Fruit fly (Drosophila melanogaster) whole organism, embryonic: ENCODE data around the gene RpS26.

Source experiments
- Awh ChIP-seq: fragments of 200-800 bp; sonication (Bioruptor generic); IDR thresholded peaks from 2 replicates; pipeline ENCODE4, ENCODE4 v1.3.6; 2022; ENCODE audit warnings: missing biosample characterization, missing genetic modification characterization
- CG15514 ChIP-seq: fragments of 200-800 bp; sonication (Bioruptor generic); optimal IDR thresholded peaks from 3 replicates; lab custom pipeline; 2017; ENCODE audit warnings: missing biosample characterization, missing genetic modification characterization, mild to moderate bottlenecking, moderate library complexity, missing genetic modification reagents
- CG18619 ChIP-seq: fragments of 200-800 bp; sonication (Bioruptor generic); optimal IDR thresholded peaks from 3 replicates; lab custom pipeline; 2017; ENCODE audit warnings: missing biosample characterization, mild to moderate bottlenecking, missing genetic modification characterization
- Taf1 ChIP-seq: fragments of 200-800 bp; sonication (Bioruptor generic); IDR thresholded peaks from 2 replicates; pipeline ENCODE4 v1.3.6; 2022; ENCODE audit warnings: missing biosample characterization, missing genetic modification characterization
- grn ChIP-seq: fragments of 200-800 bp; sonication (Bioruptor generic); optimal IDR thresholded peaks from 3 replicates; lab custom pipeline; 2017; ENCODE audit warnings: missing biosample characterization, missing genetic modification characterization

dm6 chr2L:18468607-18469015 is 25.5 kb upstream of the RpS26 start:
- TF ChIP-seq CG18619 (GFP tag; lab: Kevin White, UChicago) = no peak
- no peak for TF ChIP-seq grn (GFP tag; lab: Kevin White, UChicago)
- TF ChIP-seq CG15514 (GFP tag; lab: Kevin White, UChicago) = no peak
- TF ChIP-seq Awh (GFP tag; lab: Robert Waterston, UW) = no peak
- no peak for TF ChIP-seq Taf1 (GFP tag; lab: Robert Waterston, UW)
